Fruit fly (Drosophila melanogaster) whole organism, embryonic: ENCODE measurements around the gene sno.

Experiments
- Atf-2 ChIP-seq: fragments of 200-800 bp; sonication (Bioruptor generic); optimal IDR thresholded peaks from 2 replicates; lab custom pipeline; 2016; ENCODE audit warnings: missing biosample characterization, missing genetic modification characterization
- Atf6 ChIP-seq: fragments of 200-800 bp; sonication (Bioruptor generic); IDR thresholded peaks from 2 replicates; pipeline ENCODE4 v1.3.6; 2022; ENCODE audit warnings: missing biosample characterization, missing genetic modification characterization
- BtbVII ChIP-seq: fragments of 200-800 bp; sonication (Bioruptor generic); optimal IDR thresholded peaks from 3 replicates; lab custom pipeline; 2017; ENCODE audit warnings: missing biosample characterization, mild to moderate bottlenecking, missing genetic modification characterization
- CG10979 ChIP-seq: fragments of 200-800 bp; sonication (Bioruptor generic); optimal IDR thresholded peaks from 2 replicates; lab custom pipeline; 2018; ENCODE audit warnings: missing biosample characterization, mild to moderate bottlenecking, missing genetic modification characterization, moderate library complexity
- CG11696 ChIP-seq: fragments of 200-800 bp; sonication (Bioruptor generic); IDR thresholded peaks from 2 replicates; pipeline ENCODE4 v1.3.6; 2022; ENCODE audit warnings: missing biosample characterization, missing genetic modification characterization
- CG12219 ChIP-seq: fragments of 200-800 bp; sonication (Bioruptor generic); optimal IDR thresholded peaks from 3 replicates; lab custom pipeline; 2018; ENCODE audit warnings: missing biosample characterization, mild to moderate bottlenecking, missing genetic modification characterization
- CG17802 ChIP-seq: fragments of 200-800 bp; sonication (Bioruptor generic); optimal IDR thresholded peaks from 2 replicates; lab custom pipeline; 2018; ENCODE audit warnings: missing biosample characterization, mild to moderate bottlenecking, missing genetic modification characterization, moderate library complexity
- CG17829 ChIP-seq: fragments of 200-800 bp; optimal IDR thresholded peaks from 2 replicates; lab custom pipeline; 2019; ENCODE audit warnings: missing biosample characterization, mild to moderate bottlenecking, missing genetic modification characterization, moderate library complexity
- CG18599 ChIP-seq: fragments of 200-800 bp; sonication (Bioruptor generic); optimal IDR thresholded peaks from 3 replicates; lab custom pipeline; 2017; ENCODE audit warnings: missing biosample characterization, missing genetic modification characterization, mild to moderate bottlenecking, moderate library complexity, missing genetic modification reagents
- CG2116 ChIP-seq: fragments of 200-800 bp; sonication (Bioruptor generic); optimal IDR thresholded peaks from 3 replicates; lab custom pipeline; 2018; ENCODE audit warnings: missing biosample characterization, mild to moderate bottlenecking, missing genetic modification characterization
- CG2678 ChIP-seq: fragments of 200-800 bp; sonication (Bioruptor generic); optimal IDR thresholded peaks from 3 replicates; lab custom pipeline; 2019; ENCODE audit warnings: missing biosample characterization, mild to moderate bottlenecking, missing genetic modification characterization, moderate library complexity
- CG31388 ChIP-seq: fragments of 200-800 bp; sonication (Bioruptor generic); optimal IDR thresholded peaks from 2 replicates; lab custom pipeline; 2016; ENCODE audit warnings: missing biosample characterization, missing genetic modification characterization
- CG6689 ChIP-seq: fragments of 200-800 bp; sonication (Bioruptor generic); IDR thresholded peaks from 2 replicates; pipeline ENCODE4 v1.3.6; 2022; ENCODE audit warnings: missing biosample characterization, missing genetic modification characterization
- CG7357 ChIP-seq: fragments of 200-800 bp; sonication (Bioruptor generic); IDR thresholded peaks from 3 replicates; pipeline ENCODE4 v1.3.6; 2022; ENCODE audit warnings: missing biosample characterization, missing genetic modification characterization
- CG7963 ChIP-seq: fragments of 200-800 bp; sonication (Bioruptor generic); IDR thresholded peaks from 3 replicates; pipeline ENCODE4 v1.3.6; 2022; ENCODE audit warnings: missing biosample characterization, missing genetic modification characterization; ENCODE audit not compliant: partially characterized antibody
- CG8089 ChIP-seq: fragments of 200-800 bp; sonication (Bioruptor generic); optimal IDR thresholded peaks from 3 replicates; lab custom pipeline; 2016; ENCODE audit warnings: missing biosample characterization, missing genetic modification characterization
- CG9797 ChIP-seq: fragments of 200-800 bp; sonication (Bioruptor generic); optimal IDR thresholded peaks from 3 replicates; lab custom pipeline; 2018; ENCODE audit warnings: missing biosample characterization, mild to moderate bottlenecking, missing genetic modification characterization
- Chrac-16 ChIP-seq: fragments of 200-800 bp; sonication (Bioruptor generic); optimal IDR thresholded peaks from 3 replicates; lab custom pipeline; 2016; ENCODE audit warnings: missing biosample characterization, missing genetic modification characterization
- E2f1 ChIP-seq: fragments of 200-800 bp; sonication (Bioruptor generic); IDR thresholded peaks from 2 replicates; pipeline ENCODE4 v1.3.6; 2022; ENCODE audit warnings: missing biosample characterization, missing genetic modification characterization
- Ets97D ChIP-seq: fragments of 200-800 bp; sonication (Bioruptor generic); optimal IDR thresholded peaks from 3 replicates; lab custom pipeline; 2016; ENCODE audit warnings: missing biosample characterization, missing genetic modification characterization
- GATAe ChIP-seq: fragments of 200-800 bp; sonication (Bioruptor generic); conservative IDR thresholded peaks from 2 replicates; pipeline ENCODE4 v1.3.6; 2022; ENCODE audit warnings: missing biosample characterization, missing genetic modification characterization
- Hmr ChIP-seq: fragments of 200-800 bp; sonication (Bioruptor generic); optimal IDR thresholded peaks from 3 replicates; lab custom pipeline; 2017; ENCODE audit warnings: mild to moderate bottlenecking, missing biosample characterization, missing genetic modification reagents, missing genetic modification characterization
- Hr78 ChIP-seq, 2 experiments: fragments of 200-800 bp in 1 of 2; fragments of >200 bp in 1 of 2; sonication (Bioruptor generic) in 1 of 2; optimal IDR thresholded peaks; 2 replicates each; lab custom pipeline; 2017 to 2019; ENCODE audit warnings: missing biosample characterization in 2 of 2, missing genetic modification characterization in 2 of 2, mild to moderate bottlenecking in 1 of 2, moderate library complexity in 1 of 2
- Ssrp ChIP-seq: fragments of 200-800 bp; sonication (Bioruptor generic); optimal IDR thresholded peaks from 2 replicates; lab custom pipeline; 2018; ENCODE audit warnings: missing biosample characterization, mild to moderate bottlenecking, missing genetic modification characterization, moderate library complexity
- Stat92E ChIP-seq, 3 experiments: fragments of >200 bp in 2 of 3; fragments of 200-800 bp in 1 of 3; sonication (Bioruptor generic) in 1 of 3; optimal IDR thresholded peaks; 2 replicates each; lab custom pipeline; 2017 to 2019; ENCODE audit warnings: missing biosample characterization in 3 of 3, missing genetic modification characterization in 3 of 3, mild to moderate bottlenecking in 1 of 3, moderate library complexity in 1 of 3
- TFAM ChIP-seq: fragments of 200-800 bp; sonication (Bioruptor generic); optimal IDR thresholded peaks from 2 replicates; lab custom pipeline; 2017; ENCODE audit warnings: missing biosample characterization, missing genetic modification characterization, inconsistent platforms
- Usf ChIP-seq: fragments of 200-800 bp; sonication (Bioruptor generic); optimal IDR thresholded peaks from 2 replicates; lab custom pipeline; 2017; ENCODE audit warnings: missing genotype, missing biosample characterization, missing genetic modification characterization
- Xrp1 ChIP-seq: fragments of 200-800 bp; sonication (Bioruptor generic); IDR thresholded peaks from 2 replicates; pipeline ENCODE4 v1.3.6; 2022; ENCODE audit warnings: missing biosample characterization, missing genetic modification characterization
- ac ChIP-seq: fragments of 200-800 bp; sonication (Bioruptor generic); optimal IDR thresholded peaks from 3 replicates; lab custom pipeline; 2017; ENCODE audit warnings: missing biosample characterization, mild to moderate bottlenecking, missing genetic modification characterization
- cato ChIP-seq: fragments of 200-800 bp; sonication (Bioruptor generic); optimal IDR thresholded peaks from 2 replicates; lab custom pipeline; 2016; ENCODE audit warnings: missing biosample characterization, missing genetic modification characterization, borderline replicate concordance
- caup ChIP-seq: fragments of 200-800 bp; sonication (Bioruptor generic); optimal IDR thresholded peaks from 3 replicates; lab custom pipeline; 2017; ENCODE audit warnings: missing biosample characterization, mild to moderate bottlenecking, missing genetic modification characterization, moderate library complexity; ENCODE audit not compliant: severe bottlenecking
- gcm2 ChIP-seq: fragments of 200-800 bp; sonication (Bioruptor generic); optimal IDR thresholded peaks from 2 replicates; lab custom pipeline; 2016; ENCODE audit warnings: missing biosample characterization, missing genetic modification characterization
- grn ChIP-seq: fragments of 200-800 bp; sonication (Bioruptor generic); optimal IDR thresholded peaks from 3 replicates; lab custom pipeline; 2017; ENCODE audit warnings: missing biosample characterization, missing genetic modification characterization
- gro ChIP-seq: fragments of 200-800 bp; sonication (Bioruptor generic); optimal IDR thresholded peaks from 2 replicates; lab custom pipeline; 2016; ENCODE audit warnings: missing biosample characterization, missing genetic modification characterization
- kni ChIP-seq: fragments of 200-800 bp; sonication (Bioruptor generic); optimal IDR thresholded peaks from 3 replicates; lab custom pipeline; 2017; ENCODE audit warnings: mild to moderate bottlenecking, missing biosample characterization, missing genetic modification reagents, missing genetic modification characterization
- mld ChIP-seq: fragments of 200-800 bp; sonication (Bioruptor generic); IDR thresholded peaks from 3 replicates; pipeline ENCODE4 v1.3.6; 2022; ENCODE audit warnings: missing biosample characterization, missing genetic modification characterization; ENCODE audit not compliant: partially characterized antibody
- oc ChIP-seq: fragments of 200-800 bp; sonication (Bioruptor generic); optimal IDR thresholded peaks from 2 replicates; lab custom pipeline; 2018; ENCODE audit warnings: missing biosample characterization, mild to moderate bottlenecking, missing genetic modification characterization, moderate library complexity
- pho ChIP-seq: fragments of 200-800 bp; sonication (Bioruptor generic); optimal IDR thresholded peaks from 2 replicates; lab custom pipeline; 2016; ENCODE audit warnings: missing biosample characterization, missing genetic modification characterization
- prd ChIP-seq, 3 experiments: fragments of >200 bp in 2 of 3; fragments of 200-800 bp in 1 of 3; sonication (Bioruptor generic) in 1 of 3; optimal IDR thresholded peaks in 2 of 3; IDR thresholded peaks in 1 of 3; 2 replicates in 2 of 3; 3 replicates in 1 of 3; pipeline versions ENCODE4 v1.3.6 to Lab custom; 2017 to 2022; ENCODE audit warnings: missing biosample characterization in 1 of 3, missing genetic modification characterization in 1 of 3
- pzg ChIP-seq: fragments of 200-800 bp; sonication (Bioruptor generic); optimal IDR thresholded peaks from 3 replicates; lab custom pipeline; 2018; ENCODE audit warnings: missing biosample characterization, mild to moderate bottlenecking, missing genetic modification characterization, moderate library complexity
- sd ChIP-seq: fragments of 200-800 bp; sonication (Bioruptor generic); optimal IDR thresholded peaks from 3 replicates; lab custom pipeline; 2018; ENCODE audit warnings: missing biosample characterization, mild to moderate bottlenecking, missing genetic modification characterization, moderate library complexity
- shn ChIP-seq: fragments of 200-800 bp; sonication (Bioruptor generic); optimal IDR thresholded peaks from 3 replicates; lab custom pipeline; 2016; ENCODE audit warnings: missing biosample characterization, missing genetic modification characterization
- sqz ChIP-seq: fragments of 200-800 bp; sonication (Bioruptor generic); optimal IDR thresholded peaks from 3 replicates; lab custom pipeline; 2018; ENCODE audit warnings: missing biosample characterization, mild to moderate bottlenecking, missing genetic modification characterization
- ssp ChIP-seq: fragments of 200-800 bp; sonication (Bioruptor generic); IDR thresholded peaks from 2 replicates; pipeline ENCODE4 v1.3.6; 2022; ENCODE audit warnings: missing biosample characterization, missing genetic modification characterization
- toy ChIP-seq: fragments of 200-800 bp; sonication (Bioruptor generic); IDR thresholded peaks from 2 replicates; pipeline ENCODE4 v1.3.6; 2022; ENCODE audit warnings: missing biosample characterization, missing genetic modification characterization
- vfl ChIP-seq: fragments of 200-800 bp; sonication (Bioruptor generic); optimal IDR thresholded peaks from 2 replicates; lab custom pipeline; 2016; ENCODE audit warnings: missing biosample characterization, missing genetic modification characterization
- vvl ChIP-seq: fragments of 200-800 bp; sonication (Bioruptor generic); IDR thresholded peaks from 2 replicates; pipeline ENCODE4 v1.3.6; 2022; ENCODE audit warnings: missing biosample characterization, missing genetic modification characterization
- yki ChIP-seq: fragments of >200 bp; optimal IDR thresholded peaks from 3 replicates; lab custom pipeline; 2018
- z ChIP-seq: fragments of 200-800 bp; sonication (Bioruptor generic); IDR thresholded peaks from 3 replicates; pipeline ENCODE4 v1.3.6; 2022; ENCODE audit warnings: missing biosample characterization, missing genetic modification characterization
- zen ChIP-seq: fragments of 200-800 bp; sonication (Bioruptor generic); optimal IDR thresholded peaks from 3 replicates; lab custom pipeline; 2018; ENCODE audit warnings: missing biosample characterization, mild to moderate bottlenecking, missing genetic modification characterization, moderate library complexity

The sno gene

DNA sequence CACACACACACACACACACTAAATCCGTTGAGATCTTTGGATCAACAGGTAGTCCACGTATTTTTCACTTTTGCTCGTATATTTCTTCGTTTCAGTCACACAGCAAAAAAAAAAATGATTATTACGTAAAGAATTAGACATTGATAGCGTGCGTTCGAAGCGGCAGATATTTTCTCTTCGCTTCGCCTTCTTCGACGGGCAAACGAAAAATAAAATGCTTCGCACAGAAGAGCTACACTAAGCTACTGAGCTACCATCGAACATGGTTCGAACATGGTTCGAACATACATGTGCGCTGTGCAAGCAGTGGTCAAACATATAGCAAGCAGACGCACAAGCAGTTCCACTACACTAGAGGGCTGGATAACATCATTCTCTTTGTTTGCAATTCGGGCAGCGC is 45.5 kb upstream of the sno start (continued):
- no peak for TF ChIP-seq Hr78 (GFP tag; optimal IDR thresholded peaks at IDR 0.05; lab: Kevin White, UChicago)
- peak; percentile 6 for TF ChIP-seq CG17829 (tag; lab: Kevin White, UChicago)
- no peak for TF ChIP-seq mld (GFP tag; lab: Robert Waterston, UW)
- no peak for TF ChIP-seq Chrac-16 (GFP tag; lab: Kevin White, UChicago)
- TF ChIP-seq CG2678: peak; percentile 10
- TF ChIP-seq Ssrp: no peak
- peak; percentile 23 for TF ChIP-seq pzg
- TF ChIP-seq CG7357 (GFP tag; lab: Robert Waterston, UW): no peak
- TF ChIP-seq grn: no peak
- no peak for TF ChIP-seq CG17802 (tag; lab: Kevin White, UChicago)
- no peak for TF ChIP-seq prd (optimal IDR thresholded peaks at IDR 0.05; lab: Kevin White, UChicago)
- no peak for TF ChIP-seq prd (GFP tag; IDR thresholded peaks at IDR 0.05; lab: Robert Waterston, UW)
- TF ChIP-seq oc (tag; lab: Kevin White, UChicago): peak; percentile 4
- peak; percentile 43 for TF ChIP-seq caup (GFP tag; lab: Kevin White, UChicago)
- TF ChIP-seq cato (GFP tag; lab: Kevin White, UChicago): no peak
- TF ChIP-seq CG31388 (GFP tag; lab: Kevin White, UChicago): no peak
- TF ChIP-seq Usf (GFP tag; lab: Kevin White, UChicago): no peak
- no peak for TF ChIP-seq CG7963 (GFP tag; lab: Robert Waterston, UW)
- 0 out of 3 replicates have a peak, but pooled peaks have one; percentile 55 for TF ChIP-seq z (GFP tag; lab: Robert Waterston, UW)
- TF ChIP-seq Hmr (GFP tag; lab: Kevin White, UChicago): peak; percentile 35
- TF ChIP-seq CG18599 (GFP tag; lab: Kevin White, UChicago): peak; percentile 36
- TF ChIP-seq CG9797 (GFP tag; lab: Kevin White, UChicago): no peak
- no peak for TF ChIP-seq CG6689 (GFP tag; lab: Robert Waterston, UW)
- TF ChIP-seq gro (GFP tag; lab: Kevin White, UChicago): no peak
- TF ChIP-seq CG10979: peak; percentile 11
- peak; percentile 24 for TF ChIP-seq sd (tag; lab: Kevin White, UChicago)
- TF ChIP-seq Xrp1: peak; percentile 15; the same call in 1 of the 2 replicates
- peak; percentile 31 for TF ChIP-seq kni
- peak; percentile 24 for TF ChIP-seq BtbVII (GFP tag; lab: Kevin White, UChicago)
- no peak for TF ChIP-seq TFAM (GFP tag; lab: Kevin White, UChicago)
- peak; percentile 47 for TF ChIP-seq vvl (GFP tag; lab: Robert Waterston, UW)
- no peak for TF ChIP-seq vfl
- TF ChIP-seq CG11696: no peak
- peak; percentile 91 for TF ChIP-seq sqz (GFP tag; lab: Kevin White, UChicago)
- TF ChIP-seq Ets97D (GFP tag; lab: Kevin White, UChicago): no peak
- TF ChIP-seq zen (tag; lab: Kevin White, UChicago): no peak
- TF ChIP-seq toy (GFP tag; lab: Robert Waterston, UW): no peak
- no peak for TF ChIP-seq E2f1
- no peak for TF ChIP-seq Atf6
- TF ChIP-seq CG8089 (GFP tag; lab: Kevin White, UChicago): no peak
- TF ChIP-seq Stat92E (GFP tag; optimal IDR thresholded peaks at IDR 0.05; lab: Kevin White, UChicago): no peak
- no peak for TF ChIP-seq ac (GFP tag; lab: Kevin White, UChicago)
- no peak for TF ChIP-seq Atf-2
- TF ChIP-seq gcm2 (GFP tag; lab: Kevin White, UChicago): no peak
- no peak for TF ChIP-seq GATAe
- TF ChIP-seq CG2116 (GFP tag; lab: Kevin White, UChicago): no peak
- no peak for TF ChIP-seq ssp (GFP tag; lab: Robert Waterston, UW)
- TF ChIP-seq yki (lab: Kevin White, UChicago): no peak
- no peak for TF ChIP-seq shn
- TF ChIP-seq pho (GFP tag; lab: Kevin White, UChicago): no peak
- peak; percentile 23 for TF ChIP-seq CG12219 (GFP tag; lab: Kevin White, UChicago)
